Worm (Caenorhabditis elegans) whole organism, young adult: ENCODE data around the gene tpk-1.

Experiments
- atf-7 ChIP-seq: sonication (generic microtip); optimal IDR thresholded peaks from 2 replicates; lab custom pipeline; 2017; ENCODE audit warnings: mild to moderate bottlenecking, missing genetic modification characterization, missing compliant biosample characterization
- ccch-3 ChIP-seq: fragments of 200-800 bp; sonication (Bioruptor generic); optimal IDR thresholded peaks from 2 replicates; lab custom pipeline; 2018; ENCODE audit warnings: mild to moderate bottlenecking, missing genetic modification characterization, missing compliant biosample characterization
- pha-4 ChIP-seq: fragments of 150-350 bp; sonication (generic microtip); optimal IDR thresholded peaks from 2 replicates; lab custom pipeline; 2014; ENCODE audit warnings: missing biosample characterization, missing genetic modification reagents, missing genetic modification characterization
- sea-2 ChIP-seq: fragments of 200-800 bp; sonication (Bioruptor generic); IDR thresholded peaks from 2 replicates; pipeline ENCODE4 v1.3.6; 2022; ENCODE audit warnings: missing genetic modification characterization, missing compliant biosample characterization
- sptf-2 ChIP-seq: fragments of 200-800 bp; sonication (Bioruptor generic); optimal IDR thresholded peaks from 2 replicates; lab custom pipeline; 2018; ENCODE audit warnings: mild to moderate bottlenecking, missing genetic modification characterization, missing compliant biosample characterization
- unc-130 ChIP-seq: sonication (generic microtip); optimal IDR thresholded peaks from 2 replicates; lab custom pipeline; 2016; ENCODE audit warnings: missing genetic modification reagents, missing genetic modification characterization, missing compliant biosample characterization

DNA sequence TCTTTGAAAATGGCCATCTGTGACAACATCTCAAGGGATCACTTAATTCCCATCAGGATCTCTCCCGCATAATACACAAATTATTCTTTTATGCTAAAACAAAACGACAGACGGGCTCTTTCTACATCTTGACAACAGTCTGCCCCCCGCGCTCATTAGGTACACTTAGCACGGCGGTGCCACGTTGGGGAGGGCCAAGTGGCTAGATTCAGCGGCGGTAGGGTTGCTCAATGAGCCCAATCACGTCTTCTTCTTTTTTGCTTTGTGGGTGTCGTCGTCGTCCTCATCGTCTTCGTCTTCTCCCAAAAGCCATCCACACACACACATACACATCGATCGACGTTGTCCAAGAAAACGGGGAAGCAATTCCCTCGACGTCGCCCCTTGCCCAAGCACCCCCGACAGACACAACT is 38.9 kb upstream of the tpk-1 start:
- TF ChIP-seq atf-7 (no peak), unc-130 (GFP tag; lab: Kevin White, UChicago) (no peak), pha-4 (tag; lab: Kevin White, UChicago) (no peak), sea-2 (GFP tag; lab: Robert Waterston, UW) (no peak), ccch-3 (GFP tag; lab: Kevin White, UChicago) (no peak), sptf-2 (GFP tag; lab: Kevin White, UChicago) (no peak)
